Fruit fly (Drosophila melanogaster): ENCODE data around the gene laza.

dm6 chr3L:22505118-22505517, 44.2 kb upstream of the laza start, which contains the start of gene CG43329:
- TF ChIP-seq psq (optimal IDR thresholded peaks at IDR 0.05) (no peak), pan (optimal IDR thresholded peaks at IDR 0.05) (no peak), EcR (GFP tag; optimal IDR thresholded peaks at IDR 0.05) (no peak)

Data from whole organism.